Worm (Caenorhabditis elegans) whole organism, mixed stage, embryonic: ENCODE measurements around the gene Y46G5A.14.

Source experiments
- ham-2 ChIP-seq: fragments of 200-800 bp; sonication (Bioruptor generic); optimal IDR thresholded peaks from 2 replicates; lab custom pipeline; 2018; ENCODE audit warnings: mild to moderate bottlenecking, missing genetic modification characterization, missing compliant biosample characterization
- lin-13 ChIP-seq: fragments of 150-350 bp; optimal IDR thresholded peaks from 2 replicates; lab custom pipeline; 2014; ENCODE audit warnings: missing biosample characterization, missing genetic modification characterization
- nhr-237 ChIP-seq: fragments of 150-350 bp; optimal IDR thresholded peaks from 2 replicates; lab custom pipeline; 2014; ENCODE audit warnings: missing biosample characterization, missing genetic modification characterization
- sem-2 ChIP-seq: fragments of 200-800 bp; sonication (Bioruptor generic); optimal IDR thresholded peaks from 2 replicates; lab custom pipeline; 2018; ENCODE audit warnings: mild to moderate bottlenecking, missing genetic modification characterization, missing compliant biosample characterization

Gene Y46G5A.14

DNA sequence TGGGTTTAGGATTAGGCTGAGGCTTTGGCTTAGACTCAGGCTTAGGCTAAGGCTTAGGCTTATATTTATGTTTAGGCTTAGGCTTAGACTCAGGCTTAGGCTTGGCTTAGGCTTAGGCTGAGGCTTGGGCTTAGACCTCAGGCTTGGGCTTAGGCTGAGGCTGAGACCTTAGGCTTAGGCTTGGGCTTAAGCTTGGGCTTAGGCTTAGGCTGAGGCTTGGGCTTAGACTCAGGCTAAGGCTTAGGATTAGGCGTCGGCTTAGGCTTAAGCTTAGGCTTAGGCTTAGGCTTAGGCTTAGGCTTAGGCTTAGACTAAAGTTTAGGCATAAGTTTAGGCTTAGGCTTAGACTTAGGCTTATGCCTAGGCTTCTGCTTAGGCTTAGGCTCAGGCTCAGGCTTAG is 50.0 kb downstream of the Y46G5A.14 start:
- TF ChIP-seq lin-13 (tag; lab: Kevin White, UChicago) (no peak), ham-2 (GFP tag; lab: Kevin White, UChicago) (peak; percentile 57), nhr-237 (no peak), sem-2 (GFP tag; lab: Kevin White, UChicago) (no peak)
- TF ChIP-seq, all 35 proteins: peak for 1
